Worm (Caenorhabditis elegans): ENCODE measurements around the gene H04M03.3.

DNA sequence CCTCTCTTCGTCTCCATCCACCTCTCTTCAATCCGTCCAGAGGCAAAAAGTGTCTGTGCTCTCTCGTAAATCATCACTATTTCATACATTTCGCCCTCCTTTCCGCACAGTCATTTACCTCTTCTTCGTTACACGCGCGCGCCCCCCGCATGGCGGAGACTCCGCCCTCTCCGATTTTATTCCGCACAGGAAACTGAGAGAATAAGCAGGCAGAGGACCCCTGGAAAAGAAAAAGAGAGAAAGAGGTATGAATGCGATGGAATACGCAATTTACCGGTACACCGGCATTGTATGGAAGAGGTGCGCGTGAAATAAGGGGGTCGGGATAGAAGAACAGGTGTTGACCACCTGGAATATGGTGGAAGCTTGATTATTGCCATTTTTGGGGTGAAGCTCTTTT lies 30.6 kb upstream of the H04M03.3 start:
- TF ChIP-seq hlh-30 (tag; optimal IDR thresholded peaks at IDR 0.05; ENCODE audit: insufficient read depth) = no peak
- TF ChIP-seq pag-3 (tag; optimal IDR thresholded peaks at IDR 0.05; ENCODE audit: borderline replicate concordance) = no peak
- no peak for TF ChIP-seq pqm-1 (tag; optimal IDR thresholded peaks at IDR 0.05)
- peak; percentile 78 for TF ChIP-seq ceh-31 (tag; optimal IDR thresholded peaks at IDR 0.05)
- TF ChIP-seq unc-3 (GFP tag; conservative IDR thresholded peaks at IDR 0.05) = no peak
- no peak for TF ChIP-seq unc-3 (tag; optimal IDR thresholded peaks at IDR 0.05)

Measured in whole organism, late embryonic.